Fruit fly (Drosophila melanogaster) whole organism, prepupa: ENCODE measurements around the gene Spn28B.
A peak's percentile ranks its signal among the peaks of the same experiment; 100 is the strongest.

Source experiments
- CG10631 ChIP-seq: fragments of 200-800 bp; sonication (Bioruptor generic); optimal IDR thresholded peaks from 2 replicates; lab custom pipeline; 2016; ENCODE audit warnings: missing biosample characterization, missing genetic modification characterization
- CG10669 ChIP-seq: fragments of 200-800 bp; sonication (Bioruptor generic); optimal IDR thresholded peaks from 3 replicates; lab custom pipeline; 2018; ENCODE audit warnings: missing biosample characterization, mild to moderate bottlenecking, missing genetic modification characterization, moderate library complexity
- CG11902 ChIP-seq: fragments of 200-800 bp; sonication (Bioruptor generic); optimal IDR thresholded peaks from 3 replicates; lab custom pipeline; 2016; ENCODE audit warnings: missing biosample characterization, missing genetic modification characterization
- CG16779 ChIP-seq: fragments of 200-800 bp; sonication (Bioruptor generic); optimal IDR thresholded peaks from 3 replicates; lab custom pipeline; 2017; ENCODE audit warnings: missing biosample characterization, mild to moderate bottlenecking, missing genetic modification characterization
- CG3032 ChIP-seq: fragments of 200-800 bp; optimal IDR thresholded peaks from 2 replicates; lab custom pipeline; 2019; ENCODE audit warnings: missing biosample characterization, mild to moderate bottlenecking, missing genetic modification characterization, moderate library complexity
- CG6163 ChIP-seq: fragments of 200-800 bp; sonication (Bioruptor generic); IDR thresholded peaks from 3 replicates; pipeline ENCODE4 v1.3.6; 2022; ENCODE audit warnings: missing biosample characterization, missing genetic modification characterization
- Eip78C ChIP-seq: fragments of 200-800 bp; sonication (Bioruptor generic); peaks from one replicate; lab custom pipeline; 2016; ENCODE audit warnings: missing biosample characterization, missing genetic modification characterization
- Eip93F ChIP-seq: fragments of 200-800 bp; sonication (Bioruptor generic); optimal IDR thresholded peaks from 2 replicates; lab custom pipeline; 2016; ENCODE audit warnings: missing biosample characterization, mild to moderate bottlenecking, missing genetic modification characterization
- Sox102F ChIP-seq: fragments of 200-800 bp; sonication (Bioruptor generic); optimal IDR thresholded peaks from 2 replicates; lab custom pipeline; 2016; ENCODE audit warnings: missing biosample characterization, mild to moderate bottlenecking, missing genetic modification characterization
- Sox14 ChIP-seq: fragments of 200-800 bp; sonication (Bioruptor generic); optimal IDR thresholded peaks from 3 replicates; lab custom pipeline; 2016; ENCODE audit warnings: missing biosample characterization, missing genetic modification characterization
- achi ChIP-seq: fragments of 200-800 bp; sonication (Bioruptor generic); optimal IDR thresholded peaks from 3 replicates; lab custom pipeline; 2016; ENCODE audit warnings: missing biosample characterization, missing genetic modification characterization
- acj6 ChIP-seq: fragments of 200-800 bp; sonication (Bioruptor generic); optimal IDR thresholded peaks from 3 replicates; lab custom pipeline; 2016; ENCODE audit warnings: missing biosample characterization, missing genetic modification characterization
- cyc ChIP-seq: fragments of 200-800 bp; sonication (Bioruptor generic); optimal IDR thresholded peaks from 3 replicates; lab custom pipeline; 2016; ENCODE audit warnings: missing biosample characterization, missing genetic modification characterization
- eg ChIP-seq: fragments of 200-800 bp; sonication (Bioruptor generic); IDR thresholded peaks from 3 replicates; pipeline ENCODE4 v1.3.6; 2022; ENCODE audit warnings: missing biosample characterization, missing genetic modification characterization
- fkh ChIP-seq: fragments of 200-800 bp; sonication (Bioruptor generic); optimal IDR thresholded peaks from 3 replicates; lab custom pipeline; 2017; ENCODE audit warnings: missing biosample characterization, mild to moderate bottlenecking, missing genetic modification characterization, moderate library complexity
- pdm3 ChIP-seq: fragments of 200-800 bp; sonication (Bioruptor generic); optimal IDR thresholded peaks from 3 replicates; lab custom pipeline; 2016; ENCODE audit warnings: missing biosample characterization, missing genetic modification characterization
- salr ChIP-seq, 2 experiments: fragments of 200-800 bp; sonication (Bioruptor generic); optimal IDR thresholded peaks; 3 replicates each; lab custom pipeline; 2016 to 2018; ENCODE audit warnings: missing biosample characterization in 2 of 2, missing genetic modification characterization in 2 of 2, mild to moderate bottlenecking in 1 of 2
- svp ChIP-seq: fragments of 200-800 bp; sonication (Bioruptor generic); peaks from one replicate; lab custom pipeline; 2016; ENCODE audit warnings: missing biosample characterization, missing genetic modification characterization
- topi ChIP-seq: fragments of 200-800 bp; sonication (Bioruptor generic); optimal IDR thresholded peaks from 3 replicates; lab custom pipeline; 2016; ENCODE audit warnings: missing biosample characterization, missing genetic modification characterization

Spn28B gene

DNA sequence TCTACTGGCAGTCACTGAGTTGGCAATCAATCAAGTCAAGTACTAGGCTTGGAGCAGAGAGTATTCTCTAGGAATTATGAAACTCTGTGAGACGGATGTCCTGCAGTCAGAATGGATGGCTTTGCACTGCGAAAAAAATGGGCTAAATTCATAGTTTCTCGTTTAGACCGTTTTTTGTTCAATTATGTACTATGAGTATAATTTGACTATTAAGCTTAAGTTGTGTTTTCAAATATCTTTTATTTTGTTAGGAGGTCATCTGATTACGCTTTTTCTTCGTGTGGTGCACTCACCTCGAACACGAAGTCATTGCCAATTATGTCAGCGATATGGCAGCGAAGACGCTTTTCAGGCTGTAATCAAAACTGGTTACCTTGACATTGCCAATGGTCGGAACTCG, 45.8 kb downstream of the Spn28B start (continued):
- peak; percentile 42 for TF ChIP-seq CG3032 (tag; lab: Kevin White, UChicago)
- TF ChIP-seq CG10669 (GFP tag; lab: Kevin White, UChicago): peak; percentile 18
- TF ChIP-seq salr (GFP tag; optimal IDR thresholded peaks at IDR 0.05; lab: Kevin White, UChicago): peak in 1 of 2 experiments; percentile 31
- TF ChIP-seq Sox14: peak; percentile 31
- TF ChIP-seq eg (GFP tag; lab: Robert Waterston, UW): peak; percentile 41; the same call in 1 of the 3 replicates
- no peak for TF ChIP-seq Sox102F (GFP tag; lab: Kevin White, UChicago)

DNA sequence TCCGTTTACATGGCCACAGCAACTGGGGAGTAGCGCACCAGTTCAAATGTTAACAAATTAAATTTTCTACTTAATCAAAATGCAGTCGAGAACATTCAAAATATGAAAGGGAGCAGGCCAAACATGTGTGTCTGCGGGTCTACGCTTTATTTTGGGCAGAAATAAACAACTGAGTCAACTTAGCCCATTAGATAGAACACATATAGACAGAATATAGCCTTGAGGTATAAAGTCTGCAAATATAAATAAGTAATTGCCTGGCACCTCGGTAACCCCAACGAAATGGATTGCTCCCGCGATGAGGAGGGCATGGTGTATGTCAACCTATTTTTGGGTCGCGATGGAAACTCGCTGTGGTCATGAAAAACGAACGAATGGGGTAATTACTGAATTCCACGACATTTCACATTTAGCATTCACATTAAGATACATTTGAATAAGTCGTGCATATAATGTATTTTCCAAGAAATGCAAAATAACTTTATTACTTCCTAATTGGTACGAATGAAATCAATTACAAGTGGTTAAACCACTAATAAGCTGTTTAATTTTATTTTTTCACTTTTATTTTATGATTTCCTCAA, 46.8 kb downstream of the Spn28B start:
- peak; percentile 27 for TF ChIP-seq svp (GFP tag; lab: Kevin White, UChicago)
- TF ChIP-seq fkh (GFP tag; lab: Kevin White, UChicago): peak; percentile 88
- TF ChIP-seq achi (GFP tag; lab: Kevin White, UChicago): no peak

DNA sequence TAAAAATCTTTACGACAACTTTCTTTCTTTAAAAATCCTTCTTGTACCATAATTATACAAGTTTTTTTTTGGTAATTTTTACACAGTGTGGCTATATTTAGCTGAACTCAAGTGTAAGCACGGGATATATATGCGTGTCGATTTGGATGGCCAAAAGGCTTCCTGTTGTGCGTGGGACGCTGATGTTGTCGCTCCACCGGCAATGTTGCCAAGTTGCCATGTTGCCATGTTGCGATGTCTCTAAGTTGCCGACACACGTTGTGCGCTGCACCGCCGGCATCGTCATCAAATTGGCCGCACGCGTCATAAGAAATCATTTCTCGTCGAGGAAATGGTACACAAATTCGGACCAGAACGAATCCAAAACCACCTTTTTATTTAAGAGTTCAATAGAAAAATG, 48.9 kb downstream of the Spn28B start:
- no peak for TF ChIP-seq CG11902 (GFP tag; lab: Kevin White, UChicago)
- no peak for TF ChIP-seq CG10631 (GFP tag; lab: Kevin White, UChicago)
- no peak for TF ChIP-seq Eip78C
- TF ChIP-seq fkh (GFP tag; lab: Kevin White, UChicago): no peak
- TF ChIP-seq cyc (GFP tag; lab: Kevin White, UChicago): no peak
- TF ChIP-seq CG16779 (tag; lab: Kevin White, UChicago): no peak
- TF ChIP-seq acj6 (GFP tag; lab: Kevin White, UChicago): no peak
- no peak for TF ChIP-seq Eip93F (GFP tag; lab: Kevin White, UChicago)
- no peak for TF ChIP-seq svp (GFP tag; lab: Kevin White, UChicago)
- TF ChIP-seq topi (GFP tag; lab: Kevin White, UChicago): no peak
- no peak for TF ChIP-seq CG6163
- TF ChIP-seq pdm3 (GFP tag; lab: Kevin White, UChicago): no peak

DNA sequence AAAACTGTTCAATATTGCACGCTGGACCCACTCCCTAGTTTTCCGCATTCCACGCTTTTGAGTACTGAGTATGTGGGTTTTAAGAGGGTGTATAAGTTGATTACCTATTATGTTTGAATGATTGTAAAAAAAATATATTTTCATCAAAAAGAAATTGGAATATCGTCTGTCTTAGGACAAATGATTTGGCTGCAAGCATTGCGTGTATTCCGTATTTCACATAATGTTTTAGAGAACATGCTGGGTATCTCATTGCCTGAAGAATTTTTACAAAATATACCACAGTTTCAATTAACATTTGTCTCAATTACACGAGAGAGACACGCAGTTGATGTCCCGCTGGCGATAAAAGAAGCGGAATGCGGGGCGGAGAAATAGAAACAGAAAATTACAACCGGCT, 51.1 kb downstream of the Spn28B start:
- TF ChIP-seq CG3032 (tag; lab: Kevin White, UChicago): no peak
- peak; percentile 53 for TF ChIP-seq svp (GFP tag; lab: Kevin White, UChicago)
- TF ChIP-seq Eip78C: peak; percentile 14
